Fruit fly (Drosophila melanogaster) whole organism, pupa: ENCODE measurements around the gene CG31659.

Experiments
- CG10348 ChIP-seq: fragments of 200-800 bp; sonication (Bioruptor generic); IDR thresholded peaks from 2 replicates; pipeline ENCODE4 v1.3.6; 2022; ENCODE audit warnings: missing biosample characterization, missing genetic modification characterization
- CG12605 ChIP-seq: fragments of 200-800 bp; sonication (Bioruptor generic); IDR thresholded peaks from 2 replicates; pipeline ENCODE4 v1.3.6; 2022; ENCODE audit warnings: missing biosample characterization, missing genetic modification characterization
- CG13204 ChIP-seq: fragments of 200-800 bp; sonication (Bioruptor generic); optimal IDR thresholded peaks from 2 replicates; lab custom pipeline; 2018; ENCODE audit warnings: missing biosample characterization, mild to moderate bottlenecking, missing genetic modification characterization, moderate library complexity
- CG14655 ChIP-seq: fragments of 200-800 bp; sonication (Bioruptor generic); optimal IDR thresholded peaks from 3 replicates; lab custom pipeline; 2017; ENCODE audit warnings: mild to moderate bottlenecking, missing biosample characterization, missing genetic modification reagents, missing genetic modification characterization
- CG15710 ChIP-seq: fragments of 200-800 bp; sonication (Bioruptor generic); optimal IDR thresholded peaks from 2 replicates; lab custom pipeline; 2018; ENCODE audit warnings: missing biosample characterization, mild to moderate bottlenecking, missing genetic modification characterization, moderate library complexity
- CG17806 ChIP-seq: fragments of 200-800 bp; sonication (Bioruptor generic); optimal IDR thresholded peaks from 2 replicates; lab custom pipeline; 2018; ENCODE audit warnings: missing biosample characterization, mild to moderate bottlenecking, missing genetic modification characterization, moderate library complexity
- CG32121 ChIP-seq: fragments of 200-800 bp; sonication (Bioruptor generic); IDR thresholded peaks from 2 replicates; pipeline ENCODE4 v1.3.6; 2022; ENCODE audit warnings: missing biosample characterization, missing genetic modification characterization
- CG34367 ChIP-seq: fragments of 200-800 bp; sonication (Bioruptor generic); optimal IDR thresholded peaks from 2 replicates; lab custom pipeline; 2018; ENCODE audit warnings: missing biosample characterization, mild to moderate bottlenecking, missing genetic modification characterization
- CG4496 ChIP-seq: fragments of 200-800 bp; sonication (Bioruptor generic); IDR thresholded peaks from 3 replicates; pipeline ENCODE4 v1.3.6; 2022; ENCODE audit warnings: missing biosample characterization, missing genetic modification characterization
- CG8159 ChIP-seq: fragments of 200-800 bp; sonication (Bioruptor generic); optimal IDR thresholded peaks from 3 replicates; lab custom pipeline; 2018; ENCODE audit warnings: missing biosample characterization, mild to moderate bottlenecking, missing genetic modification characterization, moderate library complexity
- CG8301 ChIP-seq: fragments of 200-800 bp; sonication (Bioruptor generic); optimal IDR thresholded peaks from 2 replicates; lab custom pipeline; 2018; ENCODE audit warnings: missing biosample characterization, mild to moderate bottlenecking, missing genetic modification characterization
- CG9948 ChIP-seq: fragments of 200-800 bp; sonication (Bioruptor generic); optimal IDR thresholded peaks from 2 replicates; lab custom pipeline; 2018; ENCODE audit warnings: missing biosample characterization, mild to moderate bottlenecking, missing genetic modification characterization, moderate library complexity
- D1 ChIP-seq: fragments of 200-800 bp; sonication (Bioruptor generic); optimal IDR thresholded peaks from 2 replicates; lab custom pipeline; 2018; ENCODE audit warnings: missing biosample characterization, mild to moderate bottlenecking, missing genetic modification characterization, moderate library complexity
- EcR ChIP-seq: fragments of 200-800 bp; sonication (Bioruptor generic); optimal IDR thresholded peaks from 3 replicates; lab custom pipeline; 2019; ENCODE audit warnings: missing biosample characterization, missing genetic modification characterization, mild to moderate bottlenecking, moderate library complexity, missing genetic modification reagents
- Ets98B ChIP-seq: fragments of 200-800 bp; sonication (Bioruptor generic); IDR thresholded peaks from 2 replicates; pipeline ENCODE4 v1.3.6; 2022; ENCODE audit warnings: missing biosample characterization, missing genetic modification characterization
- Pif1A ChIP-seq: fragments of 200-800 bp; sonication (Bioruptor generic); optimal IDR thresholded peaks from 3 replicates; lab custom pipeline; 2016; ENCODE audit warnings: missing biosample characterization, missing genetic modification characterization
- Pif1B ChIP-seq: fragments of 200-800 bp; sonication (Bioruptor generic); optimal IDR thresholded peaks from 3 replicates; lab custom pipeline; 2016; ENCODE audit warnings: missing biosample characterization, missing genetic modification characterization
- Snoo ChIP-seq: fragments of 200-800 bp; sonication (Bioruptor generic); optimal IDR thresholded peaks from 3 replicates; lab custom pipeline; 2017; ENCODE audit warnings: missing biosample characterization, mild to moderate bottlenecking, missing genetic modification characterization, inconsistent platforms
- fd96Ca ChIP-seq: fragments of 200-800 bp; sonication (Bioruptor generic); IDR thresholded peaks from 3 replicates; pipeline ENCODE4 v1.3.6; 2022; ENCODE audit warnings: missing biosample characterization, missing genetic modification characterization
- gl ChIP-seq: fragments of 200-800 bp; sonication (Bioruptor generic); optimal IDR thresholded peaks from 2 replicates; lab custom pipeline; 2018; ENCODE audit warnings: missing biosample characterization, mild to moderate bottlenecking, missing genetic modification characterization
- rn ChIP-seq: fragments of 200-800 bp; sonication (Bioruptor generic); IDR thresholded peaks from 2 replicates; pipeline ENCODE4 v1.3.6; 2022; ENCODE audit warnings: missing biosample characterization, missing genetic modification characterization

Gene CG31659

DNA sequence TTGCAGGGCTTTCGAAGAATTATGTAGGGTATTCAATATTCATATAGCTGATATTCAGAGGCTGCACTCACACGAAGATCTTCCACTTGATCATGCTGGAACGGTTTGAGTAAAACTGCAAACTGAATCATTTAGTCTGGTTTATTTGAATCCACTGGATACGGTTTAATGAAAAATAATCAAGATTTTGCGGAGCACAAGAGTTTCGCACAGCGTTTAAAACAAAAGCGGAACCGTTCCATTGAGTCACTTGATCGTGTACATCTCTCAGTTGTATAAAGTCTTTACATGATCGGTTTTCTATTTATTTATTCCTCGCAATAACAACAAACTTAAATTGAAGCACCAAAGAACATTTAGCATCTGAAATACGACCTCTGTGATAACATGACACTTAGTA, at the start of gene CG31659:
TSS of gene CG31659 (minus strand) at position 101 of the 400 bp plus-strand sequence.
- TF ChIP-seq CG17806 (tag; lab: Kevin White, UChicago) (no peak), CG10348 (GFP tag; lab: Robert Waterston, UW) (no peak)
- TF ChIP-seq, all 21 proteins: peak for 0

DNA sequence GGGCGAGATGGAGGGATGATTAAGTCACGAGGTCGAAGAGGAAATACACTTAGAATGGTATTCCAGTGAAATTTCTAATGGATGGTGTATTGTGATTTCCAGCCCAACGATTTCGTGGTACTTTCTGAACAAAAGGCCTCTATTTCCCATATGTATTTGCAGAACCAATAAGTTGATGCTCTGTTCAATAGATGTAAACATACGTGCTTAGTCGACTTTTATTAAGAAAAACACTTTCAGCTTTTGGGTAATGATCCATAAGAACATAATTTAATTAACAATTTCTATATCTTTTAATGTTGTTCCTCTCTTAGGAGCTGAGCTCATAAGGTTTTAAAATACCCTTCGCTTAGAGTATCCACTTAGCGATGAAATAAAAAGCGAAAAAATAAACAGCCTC, 46.0 kb upstream of the CG31659 start:
- TF ChIP-seq D1 (tag; lab: Kevin White, UChicago) = no peak
- no peak for TF ChIP-seq CG8301 (tag; lab: Kevin White, UChicago)
- TF ChIP-seq CG9948 (tag; lab: Kevin White, UChicago) = peak; percentile 14
- TF ChIP-seq Ets98B (GFP tag; lab: Robert Waterston, UW) = no peak
- TF ChIP-seq CG10348 (GFP tag; lab: Robert Waterston, UW) = no peak
- no peak for TF ChIP-seq EcR (GFP tag; lab: Kevin White, UChicago)
- TF ChIP-seq gl = no peak
- peak; percentile 48 for TF ChIP-seq CG8159
- TF ChIP-seq rn (GFP tag; lab: Robert Waterston, UW) = no peak
- TF ChIP-seq CG17806 (tag; lab: Kevin White, UChicago) = peak; percentile 17
- no peak for TF ChIP-seq CG12605 (GFP tag; lab: Robert Waterston, UW)
- TF ChIP-seq Pif1A (GFP tag; lab: Kevin White, UChicago) = no peak
- peak; percentile 17 for TF ChIP-seq Snoo (tag; lab: Kevin White, UChicago)
- TF ChIP-seq CG32121 = no peak
- no peak for TF ChIP-seq CG14655 (GFP tag; lab: Kevin White, UChicago)
- no peak for TF ChIP-seq CG4496 (GFP tag; lab: Robert Waterston, UW)
- TF ChIP-seq Pif1B (GFP tag; lab: Kevin White, UChicago) = no peak
- TF ChIP-seq CG13204 (GFP tag; lab: Kevin White, UChicago) = no peak
- TF ChIP-seq CG34367 = peak; percentile 15
- TF ChIP-seq fd96Ca = no peak
- TF ChIP-seq CG15710 = peak; percentile 33
- TF ChIP-seq, all 21 proteins: peak for 6

DNA sequence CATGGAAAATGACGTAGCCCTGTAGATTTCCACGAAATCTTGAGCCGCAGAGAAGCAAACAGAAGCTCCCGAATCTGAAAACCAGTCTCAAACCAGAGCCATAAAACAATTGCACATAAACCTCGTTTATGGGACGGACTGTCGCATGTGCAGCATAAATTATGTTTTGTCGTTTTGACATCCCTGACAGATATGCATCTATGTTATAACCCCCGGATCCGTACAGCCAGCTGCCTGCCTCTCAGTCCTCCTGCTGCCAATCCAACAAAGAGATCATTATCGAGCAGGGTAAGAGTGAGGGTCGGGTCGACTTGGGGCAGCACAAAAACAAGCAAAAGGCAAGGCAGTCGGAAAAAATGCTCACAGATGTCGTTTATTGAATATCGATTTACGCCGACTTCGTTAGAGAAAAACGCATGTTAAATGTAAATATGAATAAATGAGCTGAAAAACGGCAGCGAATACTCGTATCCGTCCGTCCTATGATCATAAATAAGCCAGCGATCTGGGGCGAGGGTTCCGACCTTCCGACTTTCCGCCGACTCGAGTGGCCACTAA, 45.4 kb upstream of the CG31659 start:
- TF ChIP-seq CG13204 (GFP tag; lab: Kevin White, UChicago) = no peak
- no peak for TF ChIP-seq rn (GFP tag; lab: Robert Waterston, UW)
- no peak for TF ChIP-seq CG17806 (tag; lab: Kevin White, UChicago)
- TF ChIP-seq CG8159 = no peak
- no peak for TF ChIP-seq CG9948 (tag; lab: Kevin White, UChicago)
- TF ChIP-seq CG32121 = no peak
- TF ChIP-seq CG15710 = no peak
- TF ChIP-seq D1 (tag; lab: Kevin White, UChicago) = no peak
- TF ChIP-seq Pif1B (GFP tag; lab: Kevin White, UChicago) = no peak
- TF ChIP-seq EcR (GFP tag; lab: Kevin White, UChicago) = no peak
- no peak for TF ChIP-seq CG12605 (GFP tag; lab: Robert Waterston, UW)
- TF ChIP-seq Ets98B (GFP tag; lab: Robert Waterston, UW) = no peak
- no peak for TF ChIP-seq CG34367
- TF ChIP-seq fd96Ca = no peak

DNA sequence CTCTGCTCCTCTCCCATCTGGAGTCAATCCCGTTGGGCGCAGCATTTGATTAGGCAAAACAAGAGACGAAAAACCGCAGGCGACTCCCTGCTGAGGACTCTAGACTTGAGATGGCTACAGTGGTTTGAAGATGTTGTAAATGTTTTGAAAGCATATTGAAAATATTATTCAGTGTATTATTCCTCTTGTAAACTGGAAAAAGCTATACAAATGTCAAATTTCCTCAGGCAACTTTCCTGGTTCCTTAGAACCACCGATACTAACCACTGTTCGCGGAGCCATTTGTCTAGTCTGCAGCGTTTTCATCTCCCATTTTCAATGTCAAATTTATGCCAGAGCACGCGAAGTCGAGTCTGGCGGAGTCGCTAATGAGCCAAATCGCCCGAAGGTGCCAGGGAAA, 43.1 kb upstream of the CG31659 start:
- TF ChIP-seq CG8159 = peak; percentile 4
- 0 out of 3 replicates have a peak, but pooled peaks have one; percentile 18 for TF ChIP-seq fd96Ca
- peak; percentile 26 for TF ChIP-seq CG14655 (GFP tag; lab: Kevin White, UChicago)
- peak; percentile 1 for TF ChIP-seq CG17806 (tag; lab: Kevin White, UChicago)
- no peak for TF ChIP-seq Pif1B (GFP tag; lab: Kevin White, UChicago)

DNA sequence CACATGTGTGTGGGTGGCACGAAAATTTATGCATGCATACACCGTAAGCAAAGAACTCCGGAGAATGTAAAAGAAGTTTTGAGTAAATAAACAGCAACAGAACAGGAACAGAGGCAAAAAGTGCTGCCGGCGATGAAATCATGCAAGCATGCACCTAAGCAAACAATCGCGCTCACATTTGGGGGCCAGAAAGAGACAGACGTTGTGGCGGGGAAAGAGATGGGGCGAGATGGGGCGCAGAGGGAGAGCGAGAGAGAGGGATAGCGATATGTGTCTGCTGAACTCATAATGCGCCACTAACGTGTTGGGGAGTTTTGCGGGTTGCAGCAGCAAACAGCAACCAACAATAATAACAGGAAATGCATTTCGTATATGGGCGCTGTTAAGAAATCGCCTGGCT, 39.8 kb upstream of the CG31659 start:
- TF ChIP-seq CG13204 (GFP tag; lab: Kevin White, UChicago) = peak; percentile 24
- TF ChIP-seq EcR (GFP tag; lab: Kevin White, UChicago) = no peak
- TF ChIP-seq D1 (tag; lab: Kevin White, UChicago) = no peak
- TF ChIP-seq gl = no peak
- no peak for TF ChIP-seq CG9948 (tag; lab: Kevin White, UChicago)
- 0 out of 3 replicates have a peak, but pooled peaks have one; percentile 39 for TF ChIP-seq fd96Ca
- TF ChIP-seq CG15710 = no peak
- no peak for TF ChIP-seq Pif1B (GFP tag; lab: Kevin White, UChicago)
- no peak for TF ChIP-seq CG8301 (tag; lab: Kevin White, UChicago)
- no peak for TF ChIP-seq CG10348 (GFP tag; lab: Robert Waterston, UW)
- no peak for TF ChIP-seq Ets98B (GFP tag; lab: Robert Waterston, UW)

DNA sequence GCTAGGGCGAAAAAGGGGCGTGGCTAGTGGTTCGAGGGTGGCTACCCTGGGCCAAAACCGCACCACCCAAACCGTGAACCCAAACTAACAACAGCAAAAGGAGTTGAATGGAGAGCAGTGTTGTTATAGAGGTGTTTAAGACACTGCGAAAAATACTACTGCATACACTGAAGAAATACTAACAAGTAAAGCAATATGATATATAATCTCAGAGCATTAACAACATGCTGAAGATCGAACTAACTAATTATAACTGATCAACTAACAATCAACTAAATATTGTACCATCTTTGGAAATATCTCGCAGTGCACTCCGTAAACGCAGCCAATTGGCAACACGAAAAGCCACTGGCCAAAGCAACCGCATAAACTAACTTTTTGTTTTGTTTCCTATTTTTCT, 34.0 kb upstream of the CG31659 start:
- TF ChIP-seq CG10348 (GFP tag; lab: Robert Waterston, UW) (no peak), CG12605 (GFP tag; lab: Robert Waterston, UW) (no peak), gl (no peak), CG8159 (no peak), CG15710 (no peak), fd96Ca (0 out of 3 replicates have a peak, but pooled peaks have one; percentile 46), CG32121 (no peak), EcR (GFP tag; lab: Kevin White, UChicago) (no peak), CG13204 (GFP tag; lab: Kevin White, UChicago) (no peak), Snoo (tag; lab: Kevin White, UChicago) (no peak), CG17806 (tag; lab: Kevin White, UChicago) (peak; percentile 12), CG8301 (tag; lab: Kevin White, UChicago) (peak; percentile 12), CG4496 (GFP tag; lab: Robert Waterston, UW) (peak; percentile 53; the same call in 1 of the 3 replicates), rn (GFP tag; lab: Robert Waterston, UW) (no peak), CG14655 (GFP tag; lab: Kevin White, UChicago) (peak; percentile 23), Ets98B (GFP tag; lab: Robert Waterston, UW) (peak; percentile 31; the same call in 1 of the 2 replicates), Pif1B (GFP tag; lab: Kevin White, UChicago) (no peak), Pif1A (GFP tag; lab: Kevin White, UChicago) (peak; percentile 7)
